Worm (Caenorhabditis elegans) whole organism, early embryonic: Measurements from ENCODE around the gene col-147.

Experiments used
- B0310.2 ChIP-seq: sonication (generic microtip); optimal IDR thresholded peaks from 2 replicates; lab custom pipeline; 2016; ENCODE audit warnings: mild to moderate bottlenecking, missing genetic modification characterization, missing compliant biosample characterization
- F13C5.2 ChIP-seq: sonication (generic microtip); optimal IDR thresholded peaks from 2 replicates; lab custom pipeline; 2017; ENCODE audit warnings: mild to moderate bottlenecking, missing genetic modification characterization, inconsistent platforms, missing compliant biosample characterization
- aly-1 ChIP-seq: sonication (generic microtip); optimal IDR thresholded peaks from 2 replicates; lab custom pipeline; 2016; ENCODE audit warnings: missing genetic modification characterization, missing compliant biosample characterization
- ama-1 ChIP-seq: fragments of 150-350 bp; optimal IDR thresholded peaks from 2 replicates; lab custom pipeline; 2014
- ceh-13 ChIP-seq: fragments of 200-800 bp; sonication (Bioruptor generic); optimal IDR thresholded peaks from 2 replicates; lab custom pipeline; 2018; ENCODE audit warnings: mild to moderate bottlenecking, missing genetic modification characterization, missing compliant biosample characterization
- ceh-36 ChIP-seq: sonication (generic microtip); optimal IDR thresholded peaks from 2 replicates; lab custom pipeline; 2016; ENCODE audit warnings: missing genetic modification characterization, inconsistent platforms, missing compliant biosample characterization
- ets-7 ChIP-seq: sonication (generic microtip); optimal IDR thresholded peaks from 2 replicates; lab custom pipeline; 2016; ENCODE audit warnings: missing genotype, missing genetic modification characterization, missing compliant biosample characterization
- flt-1 ChIP-seq: fragments of 200-800 bp; sonication (Bioruptor generic); IDR thresholded peaks from 2 replicates; pipeline ENCODE4 v1.3.6; 2022; ENCODE audit warnings: missing genetic modification characterization, missing compliant biosample characterization
- hmbx-1 ChIP-seq: sonication (generic microtip); optimal IDR thresholded peaks from 2 replicates; lab custom pipeline; 2016; ENCODE audit warnings: mild to moderate bottlenecking, missing genetic modification characterization, missing compliant biosample characterization
- hmg-4 ChIP-seq: fragments of 200-800 bp; sonication (Bioruptor generic); optimal IDR thresholded peaks from 2 replicates; lab custom pipeline; 2018; ENCODE audit warnings: mild to moderate bottlenecking, missing genetic modification characterization, missing compliant biosample characterization
- hnd-1 ChIP-seq: sonication (generic microtip); optimal IDR thresholded peaks from 2 replicates; lab custom pipeline; 2016; ENCODE audit warnings: missing genetic modification characterization, missing compliant biosample characterization
- pes-1 ChIP-seq: fragments of 200-800 bp; sonication (Bioruptor generic); IDR thresholded peaks from 2 replicates; pipeline ENCODE4 v1.3.6; 2022; ENCODE audit warnings: missing genetic modification reagents, missing genetic modification characterization, missing compliant biosample characterization
- scrt-1 ChIP-seq: fragments of 200-800 bp; sonication (Bioruptor generic); IDR thresholded peaks from 2 replicates; pipeline ENCODE4 v1.3.6; 2022; ENCODE audit warnings: missing genetic modification characterization, missing compliant biosample characterization
- sea-1 ChIP-seq: fragments of 200-800 bp; sonication (Bioruptor generic); conservative IDR thresholded peaks from 2 replicates; pipeline ENCODE4 v1.3.6; 2022; ENCODE audit warnings: missing genetic modification characterization, missing compliant biosample characterization
- tbx-11 ChIP-seq: fragments of 200-800 bp; sonication (Bioruptor generic); IDR thresholded peaks from 2 replicates; pipeline ENCODE4 v1.3.6; 2022; ENCODE audit warnings: missing genetic modification characterization, missing compliant biosample characterization
- tbx-37 ChIP-seq: fragments of 200-800 bp; sonication (Bioruptor generic); conservative IDR thresholded peaks from 2 replicates; pipeline ENCODE4 v1.3.6; 2022; ENCODE audit warnings: missing genetic modification reagents, missing genetic modification characterization, missing compliant biosample characterization
- tra-4 ChIP-seq: sonication (generic microtip); optimal IDR thresholded peaks from 2 replicates; lab custom pipeline; 2017; ENCODE audit warnings: missing genetic modification characterization, missing compliant biosample characterization

Gene col-147

ce11 chrV:9632348-9632747, 790 bp downstream of the col-147 start:
- TF ChIP-seq flt-1 (no peak), B0310.2 (tag; lab: Kevin White, UChicago) (no peak)

DNA sequence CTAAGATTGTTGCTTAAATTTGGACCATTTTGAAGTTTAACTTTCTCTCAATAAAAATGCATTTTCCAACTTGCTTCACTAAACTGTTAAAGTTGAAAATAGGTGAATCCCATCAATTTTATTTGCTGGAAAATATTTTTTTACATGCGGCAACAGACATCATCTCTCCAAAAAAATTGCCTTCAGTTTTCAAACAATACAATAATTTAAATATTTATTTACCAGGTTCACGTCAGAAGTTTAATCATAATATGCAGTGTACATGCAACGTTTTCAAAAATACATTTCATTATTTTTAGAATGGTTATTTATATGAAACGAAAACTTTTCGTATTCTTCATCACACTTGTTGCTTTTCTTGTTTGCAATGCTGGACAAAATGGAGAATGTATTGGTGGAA, 2.2 kb downstream of the col-147 start, which contains the start of gene T06E4.5:
T06E4.5 (plus strand) TSS at position 301 of the 400 bp plus-strand sequence.
- no peak for TF ChIP-seq hnd-1 (tag; lab: Kevin White, UChicago)
- TF ChIP-seq ceh-13 (GFP tag; lab: Kevin White, UChicago) = no peak
- no peak for TF ChIP-seq ets-7 (tag; lab: Kevin White, UChicago)
- no peak for TF ChIP-seq ama-1 (lab: Kevin White, UChicago)
- TF ChIP-seq hmbx-1 (tag; lab: Kevin White, UChicago) = no peak
- TF ChIP-seq tra-4 (tag; lab: Kevin White, UChicago) = no peak
- TF ChIP-seq aly-1 (tag; lab: Kevin White, UChicago) = no peak
- TF ChIP-seq sea-1 (GFP tag; lab: Robert Waterston, UW) = no peak
- no peak for TF ChIP-seq tbx-11 (GFP tag; lab: Robert Waterston, UW)
- no peak for TF ChIP-seq scrt-1 (GFP tag; lab: Robert Waterston, UW)
- no peak for TF ChIP-seq flt-1
- TF ChIP-seq hmg-4 = no peak
- no peak for TF ChIP-seq B0310.2 (tag; lab: Kevin White, UChicago)
- no peak for TF ChIP-seq pes-1 (GFP tag; lab: Robert Waterston, UW)
- TF ChIP-seq F13C5.2 = no peak
- no peak for TF ChIP-seq tbx-37 (GFP tag; lab: Robert Waterston, UW)
- TF ChIP-seq ceh-36 = no peak

ce11 chrV:9630542-9630941, 2.6 kb downstream of the col-147 start:
- TF ChIP-seq flt-1 = no peak

ce11 chrV:9629643-9630042, 3.5 kb downstream of the col-147 start, which contains the start of gene col-146:
Gene col-146, plus strand, starts transcription at chrV:9629943.
- TF ChIP-seq pes-1 (GFP tag; lab: Robert Waterston, UW) (no peak), aly-1 (tag; lab: Kevin White, UChicago) (no peak), tbx-37 (GFP tag; lab: Robert Waterston, UW) (no peak), hnd-1 (tag; lab: Kevin White, UChicago) (no peak), F13C5.2 (no peak), ceh-36 (no peak), ets-7 (tag; lab: Kevin White, UChicago) (no peak), tra-4 (tag; lab: Kevin White, UChicago) (no peak), scrt-1 (GFP tag; lab: Robert Waterston, UW) (no peak), ama-1 (lab: Kevin White, UChicago) (no peak), sea-1 (GFP tag; lab: Robert Waterston, UW) (no peak), hmbx-1 (tag; lab: Kevin White, UChicago) (no peak), flt-1 (no peak), ceh-13 (GFP tag; lab: Kevin White, UChicago) (no peak), tbx-11 (GFP tag; lab: Robert Waterston, UW) (no peak)

ce11 chrV:9629114-9629513, 4.0 kb downstream of the col-147 start, which contains the start of gene idpc-3:
Gene idpc-3, minus strand, starts transcription at chrV:9629214.
- TF ChIP-seq hmbx-1 (tag; lab: Kevin White, UChicago) = no peak

- peak; percentile 5 for TF ChIP-seq hmg-4
- no peak for TF ChIP-seq hmbx-1 (tag; lab: Kevin White, UChicago)
These were observed 4.5 kb downstream of the col-147 start for ce11 chrV:9628603-9629002.

DNA sequence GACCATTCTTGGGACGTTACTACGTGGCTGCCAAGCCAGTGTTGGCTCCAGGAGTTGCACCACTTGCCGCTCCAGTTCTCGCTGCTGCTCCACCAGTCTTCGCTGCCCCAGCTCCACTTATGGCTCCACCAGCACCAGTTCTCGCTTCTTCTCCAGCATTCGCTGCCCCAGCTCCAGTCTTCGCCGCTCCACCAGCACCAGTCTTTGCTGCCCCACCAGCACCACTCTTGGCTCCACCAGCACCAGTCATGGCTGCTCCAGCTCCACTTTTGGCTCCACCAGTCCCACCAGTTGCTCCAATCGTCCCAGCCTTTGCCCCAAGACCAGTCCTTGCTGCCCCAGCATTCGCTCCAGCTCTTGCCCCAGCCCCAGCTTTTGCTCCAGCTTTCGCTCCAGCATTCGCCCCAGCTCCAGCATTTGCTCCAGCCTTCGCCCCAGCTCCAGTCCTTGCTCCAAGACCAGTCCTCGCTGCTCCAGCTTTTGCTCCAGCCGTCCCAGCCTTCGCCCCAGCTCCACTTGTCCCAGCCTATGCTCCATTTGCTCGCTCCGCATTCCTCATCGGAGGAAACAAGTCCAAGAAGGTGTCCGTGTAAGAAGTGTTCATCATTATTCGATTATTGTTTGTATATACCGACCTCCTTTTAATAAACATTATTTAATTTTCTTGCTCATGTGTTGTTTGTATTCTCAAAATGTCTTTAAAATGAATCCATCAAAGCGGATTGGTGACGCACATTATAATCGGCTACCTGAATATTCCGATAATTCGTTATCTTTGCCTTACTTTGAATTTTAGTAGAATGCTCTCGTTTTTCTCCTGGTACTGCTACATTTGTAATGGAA, 7.3 kb downstream of the col-147 start, which contains the start of gene T06E4.7:
T06E4.7 (plus strand) TSS at position 793 of the 843 bp plus-strand sequence.
- TF ChIP-seq tbx-37 (GFP tag; lab: Robert Waterston, UW) = no peak
- TF ChIP-seq tbx-11 (GFP tag; lab: Robert Waterston, UW) = no peak
- TF ChIP-seq ceh-13 (GFP tag; lab: Kevin White, UChicago) = no peak
- no peak for TF ChIP-seq ets-7 (tag; lab: Kevin White, UChicago)
- TF ChIP-seq hnd-1 (tag; lab: Kevin White, UChicago) = no peak
- TF ChIP-seq scrt-1 (GFP tag; lab: Robert Waterston, UW) = no peak
- TF ChIP-seq ama-1 (lab: Kevin White, UChicago) = no peak
- no peak for TF ChIP-seq aly-1 (tag; lab: Kevin White, UChicago)

- TF ChIP-seq F13C5.2 (no peak), hmbx-1 (tag; lab: Kevin White, UChicago) (no peak), ets-7 (tag; lab: Kevin White, UChicago) (no peak), ama-1 (lab: Kevin White, UChicago) (no peak), flt-1 (no peak), ceh-36 (no peak), sea-1 (GFP tag; lab: Robert Waterston, UW) (no peak), aly-1 (tag; lab: Kevin White, UChicago) (no peak), tbx-37 (GFP tag; lab: Robert Waterston, UW) (no peak), hmg-4 (no peak), pes-1 (GFP tag; lab: Robert Waterston, UW) (no peak), scrt-1 (GFP tag; lab: Robert Waterston, UW) (no peak)
These were observed 8.0 kb downstream of the col-147 start, which contains the start of gene idpc-4 for ce11 chrV:9625122-9625521. Gene idpc-4, plus strand, starts transcription at chrV:9625422.
